Worm (Caenorhabditis elegans): ENCODE data around the gene lite-1.

lite-1 gene

DNA sequence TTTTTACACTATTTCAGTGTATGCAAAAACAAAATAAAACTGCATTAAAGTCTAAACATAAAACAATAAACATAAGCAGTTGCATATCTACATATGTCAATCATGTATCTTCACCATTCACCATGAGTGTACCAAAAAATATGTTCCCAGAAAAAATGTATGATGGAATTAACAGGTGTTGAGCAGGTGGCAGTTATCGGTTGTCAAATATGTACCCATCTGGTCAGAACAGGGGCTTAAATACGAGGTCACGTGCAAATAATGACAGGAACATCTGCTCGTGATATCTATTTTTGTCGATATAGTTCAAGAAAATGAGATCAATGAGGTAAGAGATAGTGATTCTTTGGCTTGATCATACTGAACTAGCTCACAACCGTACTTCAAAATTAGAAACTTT is 28.5 kb upstream of the lite-1 start (continued):
- TF ChIP-seq zfp-3 (GFP tag; conservative IDR thresholded peaks at IDR 0.05), result no peak

ce11 chrX:6258409-6258808 is 27.8 kb upstream of the lite-1 start:
- no peak for TF ChIP-seq ztf-7 (tag; optimal IDR thresholded peaks at IDR 0.05)
- no peak for TF ChIP-seq dmd-6 (GFP tag; IDR thresholded peaks at IDR 0.05)

DNA sequence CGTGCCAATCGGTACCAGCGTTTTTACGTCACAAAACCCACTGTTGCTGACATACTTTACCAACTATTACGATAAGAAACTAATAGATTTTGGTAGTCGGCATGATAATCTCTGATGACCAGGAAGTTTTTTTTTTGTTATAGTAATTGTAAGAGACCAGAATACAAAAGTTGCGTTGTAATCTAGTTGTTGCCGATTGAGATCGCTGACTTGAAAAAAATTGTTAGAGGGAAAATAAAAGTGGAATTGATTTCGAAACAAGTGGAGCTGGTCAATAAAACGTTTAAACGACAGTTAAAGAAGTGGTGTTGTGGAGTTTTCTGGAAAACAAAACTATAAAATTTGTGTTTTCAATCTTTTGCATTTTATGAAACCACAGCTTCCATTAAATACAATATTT is 26.4 kb upstream of the lite-1 start:
- TF ChIP-seq ztf-11 (tag; optimal IDR thresholded peaks at IDR 0.05) (no peak), lsy-2 (tag; optimal IDR thresholded peaks at IDR 0.05) (peak in 1 of 2 experiments; percentile 8), aha-1 (tag) (peak; percentile 92), daf-16 (GFP tag; optimal IDR thresholded peaks at IDR 0.05) (no peak), daf-16 (tag; optimal IDR thresholded peaks at IDR 0.05) (peak; percentile 91), hlh-11 (tag; optimal IDR thresholded peaks at IDR 0.05) (peak; percentile 4), nhr-28 (tag; optimal IDR thresholded peaks at IDR 0.05) (peak; percentile 32), mes-2 (tag; optimal IDR thresholded peaks at IDR 0.05; ENCODE audit: poor library complexity, severe bottlenecking) (no peak), dve-1 (tag; optimal IDR thresholded peaks at IDR 0.05; ENCODE audit: insufficient read depth) (peak; percentile 70), hlh-30 (tag; optimal IDR thresholded peaks at IDR 0.05; ENCODE audit: insufficient read depth) (peak; percentile 8)

ce11 chrX:6256430-6256829 is 25.9 kb upstream of the lite-1 start:
- TF ChIP-seq lin-1 (GFP tag; IDR thresholded peaks at IDR 0.05) (peak; percentile 42), fkh-10 (GFP tag; optimal IDR thresholded peaks at IDR 0.05) (no peak), tra-1 (GFP tag; IDR thresholded peaks at IDR 0.05) (0 out of 2 replicates have a peak, but pooled peaks have one; percentile 35), nhr-48 (tag; optimal IDR thresholded peaks at IDR 0.05) (peak; percentile 17), nhr-237 (tag; optimal IDR thresholded peaks at IDR 0.05) (no peak), dpl-1 (GFP tag; optimal IDR thresholded peaks at IDR 0.05) (no peak), nhr-77 (tag; optimal IDR thresholded peaks at IDR 0.05) (peak; percentile 35), jun-1 (tag; optimal IDR thresholded peaks at IDR 0.05) (no peak), hlh-11 (tag; optimal IDR thresholded peaks at IDR 0.05) (peak; percentile 63), unc-62 (GFP tag; optimal IDR thresholded peaks at IDR 0.05 in 1 of 2) (peak in 1 of 2 experiments; percentile 56), unc-62 (tag; optimal IDR thresholded peaks at IDR 0.05) (no peak), mes-2 (tag; optimal IDR thresholded peaks at IDR 0.05; ENCODE audit: poor library complexity, severe bottlenecking) (peak; percentile 40), daf-16 (GFP tag; optimal IDR thresholded peaks at IDR 0.05) (no peak), daf-16 (tag; optimal IDR thresholded peaks at IDR 0.05) (peak; percentile 47), dve-1 (tag; optimal IDR thresholded peaks at IDR 0.05; ENCODE audit: insufficient read depth) (peak; percentile 74), nhr-28 (tag; optimal IDR thresholded peaks at IDR 0.05) (peak; percentile 64), T26A8.4 (GFP tag; IDR thresholded peaks at IDR 0.05) (0 out of 2 replicates have a peak, but pooled peaks have one; percentile 14), dmd-6 (GFP tag; IDR thresholded peaks at IDR 0.05) (peak; percentile 80), nhr-76 (tag; optimal IDR thresholded peaks at IDR 0.05) (no peak), pqm-1 (tag; optimal IDR thresholded peaks at IDR 0.05) (peak; percentile 62), zip-2 (tag; optimal IDR thresholded peaks at IDR 0.05) (no peak), mdt-29 (GFP tag; IDR thresholded peaks at IDR 0.05) (0 out of 2 replicates have a peak, but pooled peaks have one; percentile 14), hlh-30 (tag; optimal IDR thresholded peaks at IDR 0.05; ENCODE audit: insufficient read depth) (peak; percentile 59), aha-1 (tag) (peak; percentile 68), gei-8 (GFP tag; optimal IDR thresholded peaks at IDR 0.05) (no peak)

DNA sequence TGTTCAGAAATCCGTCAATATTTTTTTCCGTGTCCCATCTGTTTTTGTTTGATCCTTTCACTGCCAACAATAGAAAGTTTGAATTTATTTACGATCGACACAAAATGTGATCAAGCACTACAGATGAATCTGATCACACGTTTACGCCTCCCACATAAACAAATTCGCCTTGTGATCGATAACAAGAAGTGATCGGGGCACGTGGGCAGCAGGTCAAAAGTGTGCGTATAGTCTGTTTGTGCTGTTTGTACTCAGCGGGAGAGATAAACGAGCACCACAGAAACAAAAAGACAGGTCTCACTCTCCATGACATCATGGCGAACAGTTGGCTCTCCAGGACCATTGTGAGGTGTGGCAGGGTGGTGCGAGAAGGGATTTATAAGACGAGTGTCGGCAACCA is 25.0 kb upstream of the lite-1 start:
- TF ChIP-seq php-3 (GFP tag; IDR thresholded peaks at IDR 0.05), result peak; percentile 92
- no peak for TF ChIP-seq daf-19 (GFP tag; conservative IDR thresholded peaks at IDR 0.05)
- TF ChIP-seq spr-1 (tag; optimal IDR thresholded peaks at IDR 0.05), result no peak
- TF ChIP-seq F44E2.7 (GFP tag; IDR thresholded peaks at IDR 0.05), result no peak
- peak in 1 of 2 experiments; percentile 98 for TF ChIP-seq unc-62 (GFP tag; optimal IDR thresholded peaks at IDR 0.05 in 1 of 2)
- TF ChIP-seq unc-62 (tag; optimal IDR thresholded peaks at IDR 0.05), result no peak
- peak; percentile 84 for TF ChIP-seq nhr-10 (tag; optimal IDR thresholded peaks at IDR 0.05)
- no peak for TF ChIP-seq lin-29 (GFP tag; IDR thresholded peaks at IDR 0.05)
- TF ChIP-seq gei-8 (GFP tag; optimal IDR thresholded peaks at IDR 0.05), result peak; percentile 69
- peak; percentile 59 to 96 for TF ChIP-seq daf-16 (GFP tag; optimal IDR thresholded peaks at IDR 0.05)
- peak; percentile 99 for TF ChIP-seq daf-16 (tag; optimal IDR thresholded peaks at IDR 0.05)
- no peak for TF ChIP-seq dmd-9 (GFP tag; IDR thresholded peaks at IDR 0.05)
- TF ChIP-seq ces-1 (GFP tag; optimal IDR thresholded peaks at IDR 0.05), result no peak
- TF ChIP-seq lin-1 (GFP tag; IDR thresholded peaks at IDR 0.05), result peak; percentile 77
- no peak for TF ChIP-seq unc-130 (GFP tag; optimal IDR thresholded peaks at IDR 0.05)
- TF ChIP-seq madf-5 (GFP tag; IDR thresholded peaks at IDR 0.05), result no peak
- peak; percentile 27; the same call in 1 of the 2 replicates for TF ChIP-seq ceh-20 (GFP tag; IDR thresholded peaks at IDR 0.05)
- TF ChIP-seq sdz-12 (GFP tag; optimal IDR thresholded peaks at IDR 0.05), result no peak
- peak; percentile 20 for TF ChIP-seq rbr-2 (tag; optimal IDR thresholded peaks at IDR 0.05)
- TF ChIP-seq lin-38 (GFP tag; IDR thresholded peaks at IDR 0.05), result no peak
- TF ChIP-seq lin-13 (GFP tag; optimal IDR thresholded peaks at IDR 0.05), result no peak

Measured in whole organism, L4 larva.